Worm (Caenorhabditis elegans): ENCODE results near the gene cyp-13A1.
A peak's percentile ranks its signal among the peaks of the same experiment; 100 is the strongest.
"Not testable (repeated sequence)": the region's sequence is repeated elsewhere in the genome, so short reads cannot be mapped to it uniquely, and the experiment has no call there.

The cyp-13A1 gene

DNA sequence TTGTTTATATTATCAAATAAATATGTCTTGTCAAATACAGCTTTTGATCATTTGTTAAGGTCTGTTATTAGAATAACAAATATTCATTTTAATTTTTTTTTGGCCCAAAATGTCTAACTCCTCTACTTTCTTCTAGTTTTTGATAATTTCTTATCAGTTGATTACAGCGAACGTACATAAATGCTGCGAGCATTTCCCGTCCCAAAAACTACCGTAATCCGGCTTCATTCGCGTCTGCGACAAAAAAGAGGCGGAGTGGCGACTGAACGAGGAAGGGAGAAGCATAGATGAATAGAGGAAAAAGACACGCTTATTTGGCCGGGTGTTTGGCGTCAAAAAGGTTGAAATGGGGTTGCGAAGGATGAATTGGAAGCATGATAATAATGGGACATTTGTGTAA lies 41.2 kb downstream of the cyp-13A1 start:
- no peak for TF ChIP-seq unc-39 (tag; optimal IDR thresholded peaks at IDR 0.05)
- no peak for TF ChIP-seq nhr-2 (tag; optimal IDR thresholded peaks at IDR 0.05)
- no peak for TF ChIP-seq lsy-2 (tag; optimal IDR thresholded peaks at IDR 0.05)
- TF ChIP-seq zip-8 (tag; optimal IDR thresholded peaks at IDR 0.05) = no peak
- TF ChIP-seq blmp-1 (tag; optimal IDR thresholded peaks at IDR 0.05) = no peak
- TF ChIP-seq cnd-1 (tag; optimal IDR thresholded peaks at IDR 0.05) = no peak
- no peak for TF ChIP-seq ztf-11 (tag; optimal IDR thresholded peaks at IDR 0.05)
- TF ChIP-seq tbx-8 (GFP tag; optimal IDR thresholded peaks at IDR 0.05) = no peak
- no peak for TF ChIP-seq sem-2 (GFP tag; optimal IDR thresholded peaks at IDR 0.05)
- TF ChIP-seq mep-1 (tag; optimal IDR thresholded peaks at IDR 0.05) = no peak
- TF ChIP-seq M03D4.4 (tag; optimal IDR thresholded peaks at IDR 0.05) = no peak
- no peak for TF ChIP-seq sptf-1 (tag; optimal IDR thresholded peaks at IDR 0.05)
- TF ChIP-seq ceh-43 (GFP tag; optimal IDR thresholded peaks at IDR 0.05) = no peak
- no peak for TF ChIP-seq ceh-83 (GFP tag; optimal IDR thresholded peaks at IDR 0.05)
- TF ChIP-seq lin-13 (tag; optimal IDR thresholded peaks at IDR 0.05) = no peak
- TF ChIP-seq pha-4 (tag; optimal IDR thresholded peaks at IDR 0.05) = no peak
- TF ChIP-seq lin-32 (GFP tag; optimal IDR thresholded peaks at IDR 0.05) = no peak
- TF ChIP-seq ceh-39 (tag; optimal IDR thresholded peaks at IDR 0.05) = no peak
- no peak for TF ChIP-seq flh-1 (GFP tag; optimal IDR thresholded peaks at IDR 0.05)

DNA sequence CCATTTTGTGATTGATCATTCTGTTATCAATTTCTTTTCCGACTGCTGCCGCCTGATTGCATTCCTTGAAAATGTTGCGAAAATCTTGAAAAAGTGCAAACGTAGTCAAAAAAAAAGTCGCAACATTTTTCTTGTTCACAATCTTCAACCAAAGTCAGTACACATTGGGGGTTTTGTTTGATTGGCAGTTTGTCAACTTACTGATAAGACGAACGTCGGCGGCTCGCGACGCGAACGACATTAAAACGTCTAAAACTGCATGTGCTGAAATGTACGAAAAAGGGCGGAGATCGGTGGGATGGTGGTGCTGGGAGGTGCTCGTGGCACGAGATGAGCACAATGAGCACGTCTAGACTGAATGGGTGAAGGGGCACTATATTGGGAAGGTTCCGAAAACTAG lies 43.0 kb downstream of the cyp-13A1 start:
- TF ChIP-seq ces-1 (GFP tag; optimal IDR thresholded peaks at IDR 0.05) (no peak), nhr-12 (tag; optimal IDR thresholded peaks at IDR 0.05) (no peak), sptf-1 (tag; optimal IDR thresholded peaks at IDR 0.05) (no peak), mep-1 (tag; optimal IDR thresholded peaks at IDR 0.05) (no peak)

DNA sequence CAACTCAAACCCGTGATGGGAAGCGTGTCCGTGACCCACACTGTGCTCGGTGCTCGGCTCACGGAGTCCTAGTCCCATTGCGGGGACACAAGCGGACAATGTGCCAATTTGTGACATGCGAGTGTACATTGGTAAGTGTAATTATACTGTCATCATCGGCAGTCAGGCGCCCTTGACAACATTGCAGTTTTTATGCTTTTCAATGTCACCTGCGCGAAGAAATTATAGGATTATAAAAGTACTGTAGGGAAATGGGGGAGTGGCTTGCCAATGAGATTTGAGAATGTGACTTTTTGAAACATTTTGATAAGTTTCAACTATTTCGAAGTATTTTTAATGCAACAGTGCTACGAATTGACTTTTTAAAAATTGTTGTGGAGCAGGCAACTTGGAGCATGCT lies 46.0 kb downstream of the cyp-13A1 start:
- no peak for TF ChIP-seq zip-8 (tag; optimal IDR thresholded peaks at IDR 0.05)
- no peak for TF ChIP-seq nhr-76 (tag; optimal IDR thresholded peaks at IDR 0.05)
- no peak for TF ChIP-seq nhr-237 (tag; optimal IDR thresholded peaks at IDR 0.05)
- no peak for TF ChIP-seq nhr-12 (tag; optimal IDR thresholded peaks at IDR 0.05)
- TF ChIP-seq ceh-83 (GFP tag; optimal IDR thresholded peaks at IDR 0.05) = peak; percentile 5
- peak; percentile 41 for TF ChIP-seq lsy-2 (tag; optimal IDR thresholded peaks at IDR 0.05)
- no peak for TF ChIP-seq cnd-1 (tag; optimal IDR thresholded peaks at IDR 0.05)

DNA sequence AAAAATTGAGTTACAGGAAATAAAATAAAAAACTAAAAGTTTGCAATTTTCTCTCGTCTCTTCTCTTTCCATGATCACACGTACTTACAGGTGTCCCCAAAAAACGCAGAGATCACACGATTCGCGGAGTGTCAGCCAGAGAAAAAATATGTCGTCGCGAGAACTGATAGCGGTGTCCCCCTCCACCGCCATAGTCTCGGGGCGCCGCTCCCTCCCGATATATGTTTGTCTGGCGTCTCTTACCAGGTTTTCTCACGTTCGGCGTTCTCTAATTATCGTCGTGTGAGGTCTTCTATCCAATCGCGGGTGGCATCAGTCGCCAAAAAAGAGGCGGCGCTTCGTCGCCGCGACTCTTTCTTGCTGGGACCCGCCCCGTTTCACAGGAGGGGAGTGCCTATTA lies 50.0 kb downstream of the cyp-13A1 start, which contains the start of gene mab-3:
mab-3 (plus strand) TSS at position 328 of the 400 bp plus-strand sequence.
- TF ChIP-seq tbx-8 (GFP tag; optimal IDR thresholded peaks at IDR 0.05); mep-1 (tag; optimal IDR thresholded peaks at IDR 0.05); ham-2 (GFP tag; optimal IDR thresholded peaks at IDR 0.05): not testable (repeated sequence)

DNA sequence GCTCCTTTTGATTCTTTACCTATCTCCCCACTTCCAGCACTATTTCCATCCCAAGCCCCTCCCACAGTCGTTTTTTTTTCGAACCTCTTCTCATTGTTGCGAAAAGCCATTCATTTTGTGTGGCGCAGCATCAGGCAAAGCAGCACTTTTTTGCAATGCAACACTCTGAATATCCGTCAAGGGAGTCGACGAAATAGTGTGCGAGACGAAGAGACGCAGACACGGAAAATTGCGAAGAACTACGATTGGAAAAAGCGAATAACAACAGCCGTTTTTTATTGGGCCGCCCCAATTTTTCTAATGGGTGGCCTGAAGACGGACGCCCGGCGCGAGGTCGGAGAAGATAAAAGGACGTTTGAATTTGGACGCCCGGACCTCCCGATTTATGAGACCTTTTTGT lies 51.9 kb downstream of the cyp-13A1 start:
- no peak for TF ChIP-seq mep-1 (tag; optimal IDR thresholded peaks at IDR 0.05)
- no peak for TF ChIP-seq mab-5 (tag; optimal IDR thresholded peaks at IDR 0.05)
- no peak for TF ChIP-seq ces-1 (GFP tag; optimal IDR thresholded peaks at IDR 0.05)

DNA sequence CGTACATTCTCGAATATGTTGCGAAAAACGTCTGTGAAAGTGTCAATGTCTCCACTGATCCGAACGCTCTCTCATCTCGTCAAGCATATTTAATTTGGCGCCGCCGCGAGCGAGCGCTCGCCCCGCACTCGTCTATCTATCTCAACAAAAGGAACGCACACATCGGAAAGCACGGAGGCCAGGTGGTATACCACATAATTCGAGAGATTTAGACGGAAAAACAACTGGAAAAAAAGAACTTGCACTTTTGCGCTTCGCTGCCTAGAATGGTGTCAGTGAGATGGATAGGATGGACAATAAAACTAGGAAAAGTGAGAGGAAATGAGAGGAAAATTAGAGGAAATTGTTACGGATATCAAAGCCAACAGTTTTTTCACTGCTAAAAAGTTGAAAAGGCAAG lies 52.6 kb downstream of the cyp-13A1 start:
- TF ChIP-seq lin-32 (GFP tag; optimal IDR thresholded peaks at IDR 0.05) (no peak), drap-1 (GFP tag; optimal IDR thresholded peaks at IDR 0.05) (no peak), nhr-76 (tag; optimal IDR thresholded peaks at IDR 0.05) (no peak), sptf-1 (tag; optimal IDR thresholded peaks at IDR 0.05) (no peak), cnd-1 (tag; optimal IDR thresholded peaks at IDR 0.05) (no peak), sem-2 (GFP tag; optimal IDR thresholded peaks at IDR 0.05) (no peak), ceh-83 (GFP tag; optimal IDR thresholded peaks at IDR 0.05) (no peak), ceh-43 (GFP tag; optimal IDR thresholded peaks at IDR 0.05) (no peak), blmp-1 (tag; optimal IDR thresholded peaks at IDR 0.05) (no peak), unc-120 (tag; optimal IDR thresholded peaks at IDR 0.05; ENCODE audit: poor library complexity, severe bottlenecking) (no peak), ceh-39 (tag; optimal IDR thresholded peaks at IDR 0.05) (no peak)

Data from whole organism, mixed stage, embryonic.